Fruit fly (Drosophila melanogaster) whole organism, embryonic: Measurements from ENCODE around the gene CG16717.

ENCODE experiments used
- CG1024 ChIP-seq: fragments of 200-800 bp; sonication (Bioruptor generic); IDR thresholded peaks from 2 replicates; pipeline ENCODE4 v1.3.6; 2022; ENCODE audit warnings: missing biosample characterization, missing genetic modification characterization
- Sry-δ ChIP-seq: fragments of 200-800 bp; sonication (Bioruptor generic); optimal IDR thresholded peaks from 2 replicates; lab custom pipeline; 2016; ENCODE audit warnings: missing biosample characterization, missing genetic modification characterization

DNA sequence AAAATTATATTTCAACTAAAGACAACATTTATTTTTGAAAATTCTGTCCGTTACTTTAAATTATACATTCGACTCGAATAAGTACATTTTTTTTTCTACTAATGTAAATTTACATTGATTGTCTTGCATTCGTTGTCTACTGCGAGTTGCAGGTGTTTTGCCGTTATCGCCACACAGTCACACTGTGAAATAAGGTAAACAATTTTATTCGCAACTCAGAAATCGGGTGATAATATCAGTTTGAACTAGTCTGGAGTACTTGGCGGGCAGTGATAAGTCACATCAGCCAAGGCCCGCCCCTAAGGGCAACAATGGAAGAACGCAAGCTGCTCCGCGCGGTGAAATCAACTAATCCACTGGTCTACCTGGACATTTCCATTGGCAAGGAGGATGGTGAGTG is 49.1 kb upstream of the CG16717 start:
- no peak for TF ChIP-seq CG1024 (GFP tag; lab: Robert Waterston, UW)
- peak; percentile 31 for TF ChIP-seq Sry-δ (GFP tag; lab: Kevin White, UChicago)
